Fruit fly (Drosophila melanogaster): Measurements from ENCODE around the gene CG18262.

- TF ChIP-seq Pif1A (GFP tag; optimal IDR thresholded peaks at IDR 0.05) (no peak), CG8159 (tag; optimal IDR thresholded peaks at IDR 0.05) (no peak), CG12605 (GFP tag; IDR thresholded peaks at IDR 0.05) (no peak), CG13204 (GFP tag; optimal IDR thresholded peaks at IDR 0.05) (no peak), EcR (GFP tag; optimal IDR thresholded peaks at IDR 0.05) (no peak), CG9948 (tag; optimal IDR thresholded peaks at IDR 0.05) (no peak), CG34367 (tag; optimal IDR thresholded peaks at IDR 0.05) (no peak), CG17806 (tag; optimal IDR thresholded peaks at IDR 0.05) (no peak), CG4496 (GFP tag; IDR thresholded peaks at IDR 0.05) (no peak)
Measured at dm6 chrX:8147649-8148048, 5.1 kb upstream of the CG18262 start, which contains the start of gene CG15336.

Measured in whole organism, pupa.